Worm (Caenorhabditis elegans) whole organism, L3 larva: Measurements from ENCODE around the gene pigb-1.

Experiments
- daf-12 ChIP-seq: fragments of 150-350 bp; optimal IDR thresholded peaks from 2 replicates; lab custom pipeline; 2014; ENCODE audit warnings: missing biosample characterization, missing genetic modification reagents, missing genetic modification characterization
- nhr-25 ChIP-seq: sonication (generic microtip); optimal IDR thresholded peaks from 2 replicates; lab custom pipeline; 2017; ENCODE audit warnings: missing biosample characterization, missing genetic modification characterization
- pha-4 ChIP-seq: fragments of 150-350 bp; optimal IDR thresholded peaks from 2 replicates; lab custom pipeline; 2014; ENCODE audit warnings: missing biosample characterization, missing genetic modification reagents, missing genetic modification characterization
- zag-1 ChIP-seq: fragments of 150-350 bp; optimal IDR thresholded peaks from 2 replicates; lab custom pipeline; 2014; ENCODE audit warnings: missing biosample characterization, missing genetic modification characterization

ce11 chrII:4949380-4949950 lies 43.4 kb downstream of the pigb-1 start, which contains the start of the genes try-1 and zyg-12:
- TF ChIP-seq daf-12 (tag; lab: Kevin White, UChicago) (no peak), nhr-25 (tag; lab: Kevin White, UChicago) (no peak), zag-1 (no peak), pha-4 (tag; lab: Kevin White, UChicago) (no peak)
